Worm (Caenorhabditis elegans) whole organism, late embryonic: ENCODE measurements around the gene ZK228.1.
"Not testable (repeated sequence)": the region's sequence is repeated elsewhere in the genome, so short reads cannot be mapped to it uniquely, and the experiment has no call there.

ENCODE experiments used
- C08G9.2 ChIP-seq: sonication (generic microtip); optimal IDR thresholded peaks from 2 replicates; lab custom pipeline; 2016; ENCODE audit warnings: mild to moderate bottlenecking, missing genetic modification characterization, moderate library complexity, missing compliant biosample characterization
- C38D4.7 ChIP-seq: fragments of 200-800 bp; sonication (Bioruptor generic); optimal IDR thresholded peaks from 2 replicates; lab custom pipeline; 2018; ENCODE audit warnings: mild to moderate bottlenecking, missing genetic modification characterization, moderate library complexity, missing compliant biosample characterization
- F13H6.1 ChIP-seq: sonication (generic microtip); optimal IDR thresholded peaks from 2 replicates; lab custom pipeline; 2016; ENCODE audit warnings: missing genetic modification characterization, missing compliant biosample characterization
- K09A11.1 ChIP-seq: sonication (generic microtip); optimal IDR thresholded peaks from 2 replicates; lab custom pipeline; 2017; ENCODE audit warnings: antibody characterized with exemption, mild to moderate bottlenecking, missing genetic modification characterization, missing compliant biosample characterization; ENCODE audit not compliant: insufficient read depth
- Y22D7AL.16 ChIP-seq: sonication (generic microtip); optimal IDR thresholded peaks from 2 replicates; lab custom pipeline; 2016; ENCODE audit warnings: missing genetic modification characterization, missing compliant biosample characterization
- ahr-1 ChIP-seq: sonication (generic microtip); optimal IDR thresholded peaks from 2 replicates; lab custom pipeline; 2016; ENCODE audit warnings: missing genetic modification characterization, missing compliant biosample characterization
- ama-1 ChIP-seq: fragments of 150-350 bp; optimal IDR thresholded peaks from 2 replicates; lab custom pipeline; 2014
- ceh-14 ChIP-seq: sonication (generic microtip); optimal IDR thresholded peaks from 2 replicates; lab custom pipeline; 2016; ENCODE audit warnings: missing genotype, missing genetic modification characterization, missing compliant biosample characterization
- ceh-18 ChIP-seq: sonication (generic microtip); optimal IDR thresholded peaks from 2 replicates; lab custom pipeline; 2016; ENCODE audit warnings: missing genetic modification characterization, missing compliant biosample characterization
- ceh-19 ChIP-seq: fragments of 200-800 bp; sonication (Bioruptor generic); optimal IDR thresholded peaks from 2 replicates; lab custom pipeline; 2018; ENCODE audit warnings: mild to moderate bottlenecking, missing genetic modification characterization, missing compliant biosample characterization
- ceh-2 ChIP-seq: sonication (generic microtip); optimal IDR thresholded peaks from 2 replicates; lab custom pipeline; 2016; ENCODE audit warnings: missing genotype, missing genetic modification characterization, missing compliant biosample characterization
- ceh-22 ChIP-seq: sonication (generic microtip); optimal IDR thresholded peaks from 2 replicates; lab custom pipeline; 2017; ENCODE audit warnings: missing biosample characterization, missing genetic modification characterization
- ceh-24 ChIP-seq: sonication (generic microtip); optimal IDR thresholded peaks from 2 replicates; lab custom pipeline; 2016; ENCODE audit warnings: mild to moderate bottlenecking, missing genetic modification characterization, missing compliant biosample characterization
- ceh-31 ChIP-seq: sonication (generic microtip); optimal IDR thresholded peaks from 2 replicates; lab custom pipeline; 2016; ENCODE audit warnings: missing genetic modification characterization, missing compliant biosample characterization
- ceh-45 ChIP-seq: fragments of 200-800 bp; sonication (Bioruptor generic); IDR thresholded peaks from 2 replicates; pipeline ENCODE4 v1.3.6; 2022; ENCODE audit warnings: missing genetic modification reagents, missing genetic modification characterization, missing compliant biosample characterization
- ceh-48 ChIP-seq: sonication (generic microtip); optimal IDR thresholded peaks from 2 replicates; lab custom pipeline; 2016; ENCODE audit warnings: missing genetic modification characterization, inconsistent platforms, missing compliant biosample characterization
- ceh-6 ChIP-seq: fragments of 200-800 bp; sonication (Bioruptor generic); optimal IDR thresholded peaks from 2 replicates; lab custom pipeline; 2018; ENCODE audit warnings: mild to moderate bottlenecking, missing genetic modification characterization, missing compliant biosample characterization
- dve-1 ChIP-seq: sonication (generic microtip); optimal IDR thresholded peaks from 2 replicates; lab custom pipeline; 2017; ENCODE audit warnings: antibody characterized with exemption, mild to moderate bottlenecking, missing genetic modification characterization, missing compliant biosample characterization
- elt-2 ChIP-seq: sonication (generic microtip); optimal IDR thresholded peaks from 2 replicates; lab custom pipeline; 2016; ENCODE audit warnings: missing genetic modification reagents, missing genetic modification characterization, missing compliant biosample characterization
- elt-4 ChIP-seq: sonication (generic microtip); optimal IDR thresholded peaks from 2 replicates; lab custom pipeline; 2016; ENCODE audit warnings: missing genetic modification characterization, missing compliant biosample characterization
- ets-4 ChIP-seq: sonication (generic microtip); optimal IDR thresholded peaks from 2 replicates; lab custom pipeline; 2016; ENCODE audit warnings: missing genetic modification characterization, missing compliant biosample characterization
- eyg-1 ChIP-seq: sonication (generic microtip); optimal IDR thresholded peaks from 2 replicates; lab custom pipeline; 2016; ENCODE audit warnings: missing genotype, missing genetic modification characterization, missing compliant biosample characterization
- fax-1 ChIP-seq: sonication (generic microtip); optimal IDR thresholded peaks from 2 replicates; lab custom pipeline; 2016; ENCODE audit warnings: missing genotype, missing genetic modification characterization, missing compliant biosample characterization
- fkh-10 ChIP-seq: fragments of 150-350 bp; optimal IDR thresholded peaks from 2 replicates; lab custom pipeline; 2014; ENCODE audit warnings: missing biosample characterization, missing genetic modification reagents, missing genetic modification characterization
- gmeb-2 ChIP-seq: sonication (generic microtip); optimal IDR thresholded peaks from 2 replicates; lab custom pipeline; 2016; ENCODE audit warnings: missing genetic modification characterization, inconsistent platforms, missing compliant biosample characterization
- hlh-6 ChIP-seq: sonication (generic microtip); optimal IDR thresholded peaks from 2 replicates; lab custom pipeline; 2016; ENCODE audit warnings: missing genotype, missing genetic modification characterization, missing compliant biosample characterization
- hlh-8 ChIP-seq: sonication (generic microtip); optimal IDR thresholded peaks from 2 replicates; lab custom pipeline; 2016; ENCODE audit warnings: missing genotype, missing genetic modification characterization, missing compliant biosample characterization
- mec-3 ChIP-seq: sonication (generic microtip); optimal IDR thresholded peaks from 2 replicates; lab custom pipeline; 2016; ENCODE audit warnings: borderline replicate concordance, missing genetic modification characterization, missing compliant biosample characterization
- nfya-1 ChIP-seq: sonication (generic microtip); optimal IDR thresholded peaks from 2 replicates; lab custom pipeline; 2017; ENCODE audit warnings: missing genetic modification characterization, mild to moderate bottlenecking, missing compliant biosample characterization, antibody characterized with exemption, moderate library complexity
- pag-3 ChIP-seq: sonication (generic microtip); optimal IDR thresholded peaks from 2 replicates; lab custom pipeline; 2016; ENCODE audit warnings: missing compliant biosample characterization, missing genetic modification characterization, borderline replicate concordance
- pax-1 ChIP-seq: fragments of 150-350 bp; optimal IDR thresholded peaks from 2 replicates; lab custom pipeline; 2014; ENCODE audit warnings: missing biosample characterization, missing genetic modification characterization
- pha-4 ChIP-seq: fragments of 150-350 bp; optimal IDR thresholded peaks from 2 replicates; lab custom pipeline; 2018; ENCODE audit warnings: missing biosample characterization, missing genetic modification reagents, missing genetic modification characterization
- ref-2 ChIP-seq: sonication (generic microtip); optimal IDR thresholded peaks from 2 replicates; lab custom pipeline; 2016; ENCODE audit warnings: missing genetic modification characterization, missing compliant biosample characterization
- sdc-2 ChIP-seq: sonication (generic microtip); optimal IDR thresholded peaks from 2 replicates; lab custom pipeline; 2016; ENCODE audit warnings: missing genotype, missing genetic modification characterization, missing compliant biosample characterization
- sox-4 ChIP-seq: sonication (generic microtip); optimal IDR thresholded peaks from 2 replicates; lab custom pipeline; 2017; ENCODE audit warnings: mild to moderate bottlenecking, missing genetic modification characterization, inconsistent platforms, missing compliant biosample characterization
- unc-3 ChIP-seq, 2 experiments: fragments of 200-800 bp in 1 of 2; sonication (Bioruptor generic) in 1 of 2; sonication (generic microtip) in 1 of 2; conservative IDR thresholded peaks in 1 of 2; optimal IDR thresholded peaks in 1 of 2; 2 replicates each; pipeline versions ENCODE4 v1.3.6 to Lab custom; 2016 to 2022; ENCODE audit warnings: missing compliant biosample characterization in 2 of 2, missing genetic modification characterization in 2 of 2, missing genetic modification reagents in 1 of 2
- unc-42 ChIP-seq: sonication (generic microtip); optimal IDR thresholded peaks from 2 replicates; lab custom pipeline; 2016; ENCODE audit warnings: missing genotype, missing genetic modification characterization, missing compliant biosample characterization

The ZK228.1 gene

DNA sequence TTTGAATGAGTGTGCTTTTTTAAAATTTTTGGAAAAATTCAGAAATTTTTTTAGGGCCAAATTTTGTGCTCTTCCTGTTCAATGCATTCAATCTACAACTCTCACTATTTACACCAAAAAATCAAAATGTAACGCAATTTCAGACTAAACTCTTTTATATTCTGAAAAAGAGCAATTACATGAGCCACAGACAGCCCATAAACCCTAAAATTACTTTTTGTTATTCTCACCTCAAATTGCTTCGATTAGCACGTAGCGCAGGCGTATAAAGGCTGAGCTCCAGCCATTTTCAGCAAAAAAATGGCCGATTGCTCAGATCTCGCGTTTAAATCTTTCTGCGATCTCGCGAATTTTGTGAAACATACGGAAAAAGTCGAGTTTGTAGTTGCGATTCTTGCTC, 12.8 kb upstream of the ZK228.1 start, which contains the start of gene srw-82:
TSS of gene srw-82 (plus strand) at position 301 of the 400 bp plus-strand sequence.
- TF ChIP-seq K09A11.1 (no peak), sox-4 (tag; lab: Kevin White, UChicago) (no peak)
- TF ChIP-seq, all 69 proteins: peak for 0

- no peak for TF ChIP-seq hlh-8 (tag; lab: Kevin White, UChicago)
- no peak for TF ChIP-seq K09A11.1
- no peak for TF ChIP-seq ceh-18 (tag; lab: Kevin White, UChicago)
- no peak for TF ChIP-seq ref-2
- TF ChIP-seq ceh-6 (GFP tag; lab: Kevin White, UChicago): no peak
- no peak for TF ChIP-seq pax-1
- no peak for TF ChIP-seq ceh-22 (tag; lab: Kevin White, UChicago)
Measured at ce11 chrV:18434961-18435360, 9.3 kb upstream of the ZK228.1 start, which contains the start of gene ZK262.20. ZK262.20 (minus strand) TSS chrV:18435061.

ce11 chrV:18438081-18438480, 6.1 kb upstream of the ZK228.1 start, which contains the start of gene ZK262.8:
ZK262.8 (plus strand) TSS chrV:18438381.
- TF ChIP-seq elt-4 (tag; lab: Kevin White, UChicago) (no peak), ceh-22 (tag; lab: Kevin White, UChicago) (no peak), unc-42 (tag; lab: Kevin White, UChicago) (no peak), ets-4 (tag; lab: Kevin White, UChicago) (no peak), C38D4.7 (GFP tag; lab: Kevin White, UChicago) (no peak), F13H6.1 (tag; lab: Kevin White, UChicago) (no peak), C08G9.2 (tag; lab: Kevin White, UChicago) (no peak), ceh-31 (tag; lab: Kevin White, UChicago) (no peak), pag-3 (tag; lab: Kevin White, UChicago) (no peak), elt-2 (tag; lab: Kevin White, UChicago) (no peak), sdc-2 (tag; lab: Kevin White, UChicago) (no peak), K09A11.1 (no peak), fax-1 (no peak), hlh-6 (no peak)
- TF ChIP-seq, all 69 proteins: peak for 0

DNA sequence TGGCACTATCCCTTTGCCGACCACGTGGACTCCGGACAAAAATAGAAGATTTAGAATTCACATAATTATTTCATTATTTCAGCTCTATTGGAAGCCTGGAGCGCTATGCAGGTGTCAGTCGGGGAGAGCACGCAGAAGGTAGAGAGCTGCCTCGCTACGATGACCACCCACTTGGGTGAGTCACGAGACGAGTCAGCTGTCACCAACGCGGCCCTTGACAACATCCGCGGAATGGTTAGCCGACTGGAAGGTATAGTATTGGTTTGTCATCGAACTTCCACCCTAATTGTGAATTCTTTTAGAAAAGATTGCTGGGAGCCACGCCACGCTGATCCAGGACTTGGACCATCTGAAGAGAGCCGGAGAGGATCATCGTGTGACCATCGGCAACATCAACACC, 4.7 kb upstream of the ZK228.1 start, which contains the start of gene ZK262.9:
TSS of gene ZK262.9 (plus strand) at position 301 of the 400 bp plus-strand sequence.
- not testable (repeated sequence) for TF ChIP-seq pha-4; ceh-2 (tag; lab: Kevin White, UChicago); mec-3 (tag; lab: Kevin White, UChicago)

- no peak for TF ChIP-seq ets-4 (tag; lab: Kevin White, UChicago)
- no peak for TF ChIP-seq ceh-45 (GFP tag; lab: Robert Waterston, UW)
- no peak for TF ChIP-seq ama-1 (lab: Kevin White, UChicago)
- no peak for TF ChIP-seq ceh-14 (tag; lab: Kevin White, UChicago)
- no peak for TF ChIP-seq nfya-1
- no peak for TF ChIP-seq sox-4 (tag; lab: Kevin White, UChicago)
- TF ChIP-seq ceh-19 (GFP tag; lab: Kevin White, UChicago): no peak
- no peak for TF ChIP-seq gmeb-2 (tag; lab: Kevin White, UChicago)
- no peak for TF ChIP-seq ceh-48 (tag; lab: Kevin White, UChicago)
- no peak for TF ChIP-seq dve-1 (tag; lab: Kevin White, UChicago)
- TF ChIP-seq fkh-10: no peak
- TF ChIP-seq ceh-24: no peak
- no peak for TF ChIP-seq pag-3 (tag; lab: Kevin White, UChicago)
- no peak for TF ChIP-seq hlh-6
- TF ChIP-seq Y22D7AL.16 (tag; lab: Kevin White, UChicago): no peak
- no peak for TF ChIP-seq eyg-1
- no peak for TF ChIP-seq ahr-1 (tag; lab: Kevin White, UChicago)
- TF ChIP-seq unc-3 (GFP tag; conservative IDR thresholded peaks at IDR 0.05; lab: Robert Waterston, UW): no peak
- no peak for TF ChIP-seq unc-3 (tag; optimal IDR thresholded peaks at IDR 0.05; lab: Kevin White, UChicago)
Measured at ce11 chrV:18456574-18456973, 12.4 kb downstream of the ZK228.1 start, which contains the start of gene ZK228.10. ZK228.10 (plus strand) TSS chrV:18456874.
